Fruit fly (Drosophila melanogaster) whole organism, embryonic: ENCODE measurements around the gene Fitm.
A peak's percentile ranks its signal among the peaks of the same experiment; 100 is the strongest.

Experiments
- CG1024 ChIP-seq: fragments of 200-800 bp; sonication (Bioruptor generic); IDR thresholded peaks from 2 replicates; pipeline ENCODE4 v1.3.6; 2022; ENCODE audit warnings: missing biosample characterization, missing genetic modification characterization
- CG10431 ChIP-seq: fragments of 200-800 bp; sonication (Bioruptor generic); optimal IDR thresholded peaks from 3 replicates; lab custom pipeline; 2018; ENCODE audit warnings: missing biosample characterization, mild to moderate bottlenecking, missing genetic modification characterization
- CG10959 ChIP-seq: fragments of 200-800 bp; sonication (Bioruptor generic); IDR thresholded peaks from 2 replicates; pipeline ENCODE4 v1.3.6; 2022; ENCODE audit warnings: missing biosample characterization, missing genetic modification characterization
- CG12219 ChIP-seq: fragments of 200-800 bp; sonication (Bioruptor generic); optimal IDR thresholded peaks from 3 replicates; lab custom pipeline; 2018; ENCODE audit warnings: missing biosample characterization, mild to moderate bottlenecking, missing genetic modification characterization
- CG12942 ChIP-seq: fragments of 200-800 bp; sonication (Bioruptor generic); optimal IDR thresholded peaks from 3 replicates; lab custom pipeline; 2016; ENCODE audit warnings: missing biosample characterization, missing genetic modification characterization
- CG13123 ChIP-seq: fragments of 200-800 bp; sonication (Bioruptor generic); optimal IDR thresholded peaks from 2 replicates; lab custom pipeline; 2016; ENCODE audit warnings: missing biosample characterization, missing genetic modification characterization
- CG13287 ChIP-seq: fragments of 200-800 bp; sonication (Bioruptor generic); IDR thresholded peaks from 2 replicates; pipeline ENCODE4 v1.3.6; 2022; ENCODE audit warnings: missing biosample characterization, missing genetic modification characterization; ENCODE audit not compliant: partially characterized antibody
- CG1647 ChIP-seq: fragments of 200-800 bp; sonication (Bioruptor generic); optimal IDR thresholded peaks from 3 replicates; lab custom pipeline; 2016; ENCODE audit warnings: missing biosample characterization, missing genetic modification characterization
- CG2129 ChIP-seq: fragments of 200-800 bp; sonication (Bioruptor generic); IDR thresholded peaks from 2 replicates; pipeline ENCODE4 v1.3.6; 2022; ENCODE audit warnings: missing biosample characterization, missing genetic modification characterization; ENCODE audit not compliant: partially characterized antibody
- CG2678 ChIP-seq: fragments of 200-800 bp; sonication (Bioruptor generic); optimal IDR thresholded peaks from 3 replicates; lab custom pipeline; 2019; ENCODE audit warnings: missing biosample characterization, mild to moderate bottlenecking, missing genetic modification characterization, moderate library complexity
- CG2889 ChIP-seq: fragments of 200-800 bp; sonication (Bioruptor generic); IDR thresholded peaks from 3 replicates; pipeline ENCODE4 v1.3.6; 2022; ENCODE audit warnings: missing biosample characterization, missing genetic modification characterization
- CG30020 ChIP-seq: fragments of 200-800 bp; optimal IDR thresholded peaks from 2 replicates; lab custom pipeline; 2019; ENCODE audit warnings: missing biosample characterization, mild to moderate bottlenecking, missing genetic modification characterization, moderate library complexity
- CG3163 ChIP-seq: fragments of 200-800 bp; sonication (Bioruptor generic); optimal IDR thresholded peaks from 3 replicates; lab custom pipeline; 2016; ENCODE audit warnings: missing biosample characterization, missing genetic modification characterization
- CG6791 ChIP-seq: fragments of 200-800 bp; sonication (Bioruptor generic); IDR thresholded peaks from 3 replicates; pipeline ENCODE4 v1.3.6; 2022; ENCODE audit warnings: missing biosample characterization, missing genetic modification characterization; ENCODE audit not compliant: partially characterized antibody
- CG7372 ChIP-seq: fragments of 200-800 bp; sonication (Bioruptor generic); IDR thresholded peaks from 2 replicates; pipeline ENCODE4 v1.3.6; 2022; ENCODE audit warnings: missing biosample characterization, missing genetic modification characterization
- CG7556 ChIP-seq: fragments of 200-800 bp; sonication (Bioruptor generic); optimal IDR thresholded peaks from 2 replicates; lab custom pipeline; 2017; ENCODE audit warnings: missing biosample characterization, mild to moderate bottlenecking, missing genetic modification characterization
- CG9727 ChIP-seq: fragments of 200-800 bp; sonication (Bioruptor generic); optimal IDR thresholded peaks from 3 replicates; lab custom pipeline; 2017; ENCODE audit warnings: missing biosample characterization, mild to moderate bottlenecking, missing genetic modification characterization
- D19A ChIP-seq: fragments of 200-800 bp; optimal IDR thresholded peaks from 3 replicates; lab custom pipeline; 2019; ENCODE audit warnings: missing biosample characterization, mild to moderate bottlenecking, missing genetic modification characterization, moderate library complexity
- Eip74EF ChIP-seq, 2 experiments: fragments of 200-800 bp in 1 of 2; fragments of >200 bp in 1 of 2; sonication (Bioruptor generic) in 1 of 2; optimal IDR thresholded peaks; 2 replicates each; lab custom pipeline; 2017 to 2019; ENCODE audit warnings: missing biosample characterization in 2 of 2, missing genetic modification characterization in 2 of 2, mild to moderate bottlenecking in 1 of 2, moderate library complexity in 1 of 2
- HLH4C ChIP-seq: fragments of 200-800 bp; sonication (Bioruptor generic); IDR thresholded peaks from 3 replicates; pipeline ENCODE4 v1.3.6; 2022; ENCODE audit warnings: missing biosample characterization, missing genetic modification characterization; ENCODE audit not compliant: partially characterized antibody
- HmgZ ChIP-seq: fragments of 200-800 bp; sonication (Bioruptor generic); optimal IDR thresholded peaks from 2 replicates; lab custom pipeline; 2018; ENCODE audit warnings: missing biosample characterization, mild to moderate bottlenecking, missing genetic modification characterization
- Lpt ChIP-seq: fragments of >200 bp; optimal IDR thresholded peaks from 2 replicates; lab custom pipeline; 2018; ENCODE audit warnings: missing biosample characterization, missing genetic modification characterization
- Opbp ChIP-seq: fragments of 200-800 bp; sonication (Bioruptor generic); IDR thresholded peaks from 3 replicates; pipeline ENCODE4 v1.3.6; 2022; ENCODE audit warnings: missing biosample characterization, missing genetic modification characterization; ENCODE audit not compliant: partially characterized antibody
- bsh ChIP-seq, 2 experiments: fragments of 200-800 bp; sonication (Bioruptor generic); optimal IDR thresholded peaks; 2 replicates each; lab custom pipeline; 2017 to 2018; ENCODE audit warnings: mild to moderate bottlenecking in 2 of 2, missing biosample characterization in 2 of 2, missing genetic modification characterization in 2 of 2, moderate library complexity in 1 of 2
- dati ChIP-seq: fragments of 200-800 bp; sonication (Bioruptor generic); IDR thresholded peaks from 2 replicates; pipeline ENCODE4 v1.3.6; 2022; ENCODE audit warnings: missing biosample characterization, missing genetic modification characterization
- dm ChIP-seq: fragments of 200-800 bp; sonication (Bioruptor generic); optimal IDR thresholded peaks from 3 replicates; lab custom pipeline; 2016; ENCODE audit warnings: missing biosample characterization, missing genetic modification characterization
- en ChIP-seq: fragments of 200-800 bp; sonication (Bioruptor generic); optimal IDR thresholded peaks from 2 replicates; lab custom pipeline; 2016; ENCODE audit warnings: missing biosample characterization, missing genetic modification characterization
- ewg ChIP-seq: fragments of 200-800 bp; sonication (Bioruptor generic); optimal IDR thresholded peaks from 3 replicates; lab custom pipeline; 2017; ENCODE audit warnings: mild to moderate bottlenecking, missing biosample characterization, missing genetic modification reagents, missing genetic modification characterization
- jigr1 ChIP-seq: fragments of 200-800 bp; sonication (Bioruptor generic); IDR thresholded peaks from 3 replicates; pipeline ENCODE4 v1.3.6; 2022; ENCODE audit warnings: missing biosample characterization, missing genetic modification characterization
- jing ChIP-seq: fragments of 200-800 bp; sonication (Bioruptor generic); optimal IDR thresholded peaks from 2 replicates; lab custom pipeline; 2018; ENCODE audit warnings: missing biosample characterization, mild to moderate bottlenecking, missing genetic modification characterization
- mld ChIP-seq: fragments of 200-800 bp; sonication (Bioruptor generic); IDR thresholded peaks from 3 replicates; pipeline ENCODE4 v1.3.6; 2022; ENCODE audit warnings: missing biosample characterization, missing genetic modification characterization; ENCODE audit not compliant: partially characterized antibody
- nerfin-2 ChIP-seq: fragments of 200-800 bp; sonication (Bioruptor generic); IDR thresholded peaks from 2 replicates; pipeline ENCODE4 v1.3.6; 2022; ENCODE audit warnings: missing biosample characterization, missing genetic modification characterization; ENCODE audit not compliant: partially characterized antibody
- odd ChIP-seq: fragments of 200-800 bp; sonication (Bioruptor generic); optimal IDR thresholded peaks from 2 replicates; lab custom pipeline; 2017; ENCODE audit warnings: missing biosample characterization, mild to moderate bottlenecking, missing genetic modification characterization
- pan ChIP-seq, 4 experiments: fragments of >200 bp in 3 of 4; fragments of 200-800 bp in 1 of 4; sonication (Bioruptor generic) in 1 of 4; optimal IDR thresholded peaks in 3 of 4; IDR thresholded peaks in 1 of 4; 2 replicates each; pipeline versions ENCODE4 v1.3.6 to Lab custom; 2017 to 2022; ENCODE audit warnings: missing biosample characterization in 2 of 4, missing genetic modification characterization in 2 of 4, mixed read lengths in 1 of 4
- sd ChIP-seq: fragments of 200-800 bp; sonication (Bioruptor generic); optimal IDR thresholded peaks from 3 replicates; lab custom pipeline; 2018; ENCODE audit warnings: missing biosample characterization, mild to moderate bottlenecking, missing genetic modification characterization, moderate library complexity
- slbo ChIP-seq: fragments of 200-800 bp; sonication (Bioruptor generic); IDR thresholded peaks from 2 replicates; pipeline ENCODE4 v1.3.6; 2022; ENCODE audit warnings: missing biosample characterization, missing genetic modification characterization
- sna ChIP-seq: fragments of 200-800 bp; sonication (Bioruptor generic); IDR thresholded peaks from 2 replicates; pipeline ENCODE4 v1.3.6; 2022; ENCODE audit warnings: missing biosample characterization, missing genetic modification characterization; ENCODE audit not compliant: partially characterized antibody
- tio ChIP-seq: fragments of 200-800 bp; sonication (Bioruptor generic); optimal IDR thresholded peaks from 2 replicates; lab custom pipeline; 2017; ENCODE audit warnings: missing biosample characterization, missing genetic modification characterization, inconsistent platforms
- vvl ChIP-seq: fragments of 200-800 bp; sonication (Bioruptor generic); IDR thresholded peaks from 2 replicates; pipeline ENCODE4 v1.3.6; 2022; ENCODE audit warnings: missing biosample characterization, missing genetic modification characterization
- yki ChIP-seq: fragments of >200 bp; optimal IDR thresholded peaks from 3 replicates; lab custom pipeline; 2018
- zf30C ChIP-seq: fragments of 200-800 bp; sonication (Bioruptor generic); optimal IDR thresholded peaks from 3 replicates; lab custom pipeline; 2018; ENCODE audit warnings: missing biosample characterization, mild to moderate bottlenecking, missing genetic modification characterization

Fitm gene

dm6 chr3L:5182255-5182993, 36.6 kb upstream of the Fitm start (continued):
- no peak for TF ChIP-seq CG2889 (GFP tag; lab: Robert Waterston, UW)
- TF ChIP-seq Lpt = no peak
- no peak for TF ChIP-seq dati
- no peak for TF ChIP-seq mld
- TF ChIP-seq jing (GFP tag; lab: Kevin White, UChicago) = no peak
- peak; percentile 14 for TF ChIP-seq D19A
- TF ChIP-seq CG12942 (GFP tag; lab: Kevin White, UChicago) = no peak
- no peak for TF ChIP-seq en (GFP tag; lab: Kevin White, UChicago)
- TF ChIP-seq HmgZ (tag; lab: Kevin White, UChicago) = no peak
- peak in 1 of 2 experiments; percentile 52 for TF ChIP-seq bsh (GFP tag; optimal IDR thresholded peaks at IDR 0.05; lab: Kevin White, UChicago)
- TF ChIP-seq CG2129 (GFP tag; lab: Robert Waterston, UW) = no peak
- TF ChIP-seq slbo (GFP tag; lab: Robert Waterston, UW) = peak; percentile 70
- no peak for TF ChIP-seq pan (optimal IDR thresholded peaks at IDR 0.05; lab: Kevin White, UChicago)
- peak in 1 of 2 experiments; percentile 59 for TF ChIP-seq pan (GFP tag; optimal IDR thresholded peaks at IDR 0.05 in 1 of 2, IDR thresholded peaks at IDR 0.05 in 1 of 2)
- TF ChIP-seq vvl = peak; percentile 77
- TF ChIP-seq odd (GFP tag; lab: Kevin White, UChicago) = no peak
- no peak for TF ChIP-seq CG6791
- peak; percentile 24 for TF ChIP-seq ewg (GFP tag; lab: Kevin White, UChicago)
- TF ChIP-seq CG30020 (tag; lab: Kevin White, UChicago) = no peak
- peak; percentile 54 for TF ChIP-seq CG9727
- TF ChIP-seq yki (lab: Kevin White, UChicago) = no peak
- TF ChIP-seq zf30C = peak; percentile 28
- TF ChIP-seq CG10959 = no peak
- TF ChIP-seq CG7372 (GFP tag; lab: Robert Waterston, UW) = no peak
- peak; percentile 12 for TF ChIP-seq CG12219 (GFP tag; lab: Kevin White, UChicago)
- TF ChIP-seq dm (GFP tag; lab: Kevin White, UChicago) = no peak
- TF ChIP-seq CG13287 (GFP tag; lab: Robert Waterston, UW) = no peak
- TF ChIP-seq sd (tag; lab: Kevin White, UChicago) = no peak
- TF ChIP-seq CG1024 (GFP tag; lab: Robert Waterston, UW) = no peak
- TF ChIP-seq CG2678 (tag; lab: Kevin White, UChicago) = peak; percentile 72
- no peak for TF ChIP-seq Eip74EF (GFP tag; optimal IDR thresholded peaks at IDR 0.05; lab: Kevin White, UChicago)
- TF ChIP-seq CG3163 = no peak
- TF ChIP-seq CG13123 (GFP tag; lab: Kevin White, UChicago) = no peak
- no peak for TF ChIP-seq jigr1 (GFP tag; lab: Robert Waterston, UW)
- no peak for TF ChIP-seq HLH4C (GFP tag; lab: Robert Waterston, UW)
- TF ChIP-seq Opbp = no peak
- TF ChIP-seq CG1647 = no peak
- TF ChIP-seq nerfin-2 (GFP tag; lab: Robert Waterston, UW) = no peak
- no peak for TF ChIP-seq CG10431 (GFP tag; lab: Kevin White, UChicago)
- TF ChIP-seq tio (GFP tag; lab: Kevin White, UChicago) = peak; percentile 19
- TF ChIP-seq CG7556 (GFP tag; lab: Kevin White, UChicago) = peak; percentile 63
- no peak for TF ChIP-seq sna
